Fruit fly (Drosophila melanogaster): ENCODE data around the gene Rsph3.
A peak's percentile ranks its signal among the peaks of the same experiment; 100 is the strongest.

Gene Rsph3

DNA sequence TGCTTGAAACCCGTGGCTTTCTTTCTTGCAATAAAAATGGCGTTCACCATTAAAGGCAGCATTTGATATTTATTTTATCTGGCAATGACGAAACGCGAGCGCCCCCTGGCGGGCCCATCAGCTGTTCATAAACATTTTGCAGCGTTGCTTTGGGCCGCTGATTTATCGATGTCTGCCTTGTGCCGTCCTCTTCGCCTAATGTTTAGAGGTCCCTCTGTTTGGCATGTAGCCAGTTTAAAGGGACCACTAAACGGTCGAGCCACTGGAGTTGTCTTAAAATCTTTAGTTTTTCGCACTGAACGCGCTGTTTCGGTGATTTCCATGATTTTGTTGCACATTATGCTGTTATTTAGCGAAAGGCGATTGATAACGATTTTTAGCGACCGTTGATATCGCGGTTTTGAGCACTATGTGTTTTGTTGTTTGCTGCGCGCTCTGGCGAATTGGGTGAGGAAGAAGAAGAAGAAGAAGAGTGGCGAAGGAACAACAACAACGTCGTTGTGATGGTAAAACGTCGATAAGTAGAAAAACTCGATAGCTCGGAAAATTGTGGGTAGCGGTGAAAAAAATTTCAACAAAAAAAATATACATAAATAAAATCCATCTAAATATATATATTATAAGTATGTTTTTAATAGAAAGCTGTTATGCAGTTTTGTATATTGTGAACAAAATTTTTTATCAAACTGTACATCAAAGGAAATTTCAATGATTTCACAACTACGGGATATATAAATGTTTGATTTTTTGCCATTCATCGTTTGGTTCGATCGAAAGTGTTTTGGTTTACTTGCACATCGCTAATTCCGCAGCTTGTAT, 10.6 kb downstream of the Rsph3 start, which contains the start of the genes velo and Sbds:
Gene velo (minus strand): TSS at position 475 of the 819 bp plus-strand sequence.
Gene Sbds (plus strand): TSS at position 636 of the 819 bp plus-strand sequence.
- peak; percentile 22 for TF ChIP-seq psq (optimal IDR thresholded peaks at IDR 0.05)
- TF ChIP-seq pan (optimal IDR thresholded peaks at IDR 0.05): no peak

DNA sequence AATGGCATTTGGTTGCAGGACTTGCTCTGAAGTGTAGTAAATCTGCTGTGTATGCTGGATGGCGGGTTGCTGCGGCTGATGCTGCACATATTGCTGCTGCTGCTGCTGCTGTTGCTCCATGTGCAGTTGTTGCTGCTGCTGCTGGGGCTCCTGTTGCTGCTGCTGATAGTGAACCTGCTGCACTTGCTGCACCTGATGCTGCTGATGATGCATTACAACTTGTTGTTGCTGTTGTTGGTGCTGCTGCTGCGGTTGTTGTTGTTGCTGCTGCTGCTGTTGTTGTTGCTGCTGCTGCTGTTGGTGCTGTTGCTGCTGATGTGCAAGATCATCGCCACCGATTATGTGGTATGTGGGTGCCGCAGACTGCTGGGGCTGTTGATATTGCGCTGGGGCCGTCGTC, 12.2 kb downstream of the Rsph3 start:
- no peak for TF ChIP-seq CG8478 (optimal IDR thresholded peaks at IDR 0.05)
- no peak for TF ChIP-seq EcR (GFP tag; optimal IDR thresholded peaks at IDR 0.05)
- no peak for TF ChIP-seq Dll (optimal IDR thresholded peaks at IDR 0.05)
- no peak for TF ChIP-seq pan (optimal IDR thresholded peaks at IDR 0.05)
- no peak for TF ChIP-seq usp (GFP tag; optimal IDR thresholded peaks at IDR 0.05)
- TF ChIP-seq psq (optimal IDR thresholded peaks at IDR 0.05): no peak

DNA sequence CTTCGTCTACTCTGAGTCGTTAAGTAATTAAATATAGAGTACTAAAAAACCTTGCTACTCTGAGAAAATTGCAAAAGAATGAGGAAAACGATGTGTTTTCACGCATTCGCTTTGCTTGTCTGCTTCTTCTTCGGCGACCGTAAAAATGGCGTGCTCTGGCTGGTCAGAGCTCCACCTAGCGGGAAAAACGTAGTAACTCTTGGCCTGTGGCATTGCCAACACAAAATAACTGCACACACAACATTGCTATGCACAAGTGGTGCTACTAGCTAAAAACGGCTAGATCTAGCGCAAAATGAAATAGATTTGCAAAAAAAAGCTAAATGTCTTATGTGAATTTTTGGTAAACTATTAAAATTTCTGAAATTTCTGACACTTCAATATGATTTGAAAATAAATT, 15.9 kb downstream of the Rsph3 start:
- TF ChIP-seq Dll (optimal IDR thresholded peaks at IDR 0.05) (no peak), psq (optimal IDR thresholded peaks at IDR 0.05) (no peak), usp (GFP tag; optimal IDR thresholded peaks at IDR 0.05) (no peak), EcR (GFP tag; optimal IDR thresholded peaks at IDR 0.05) (no peak)

DNA sequence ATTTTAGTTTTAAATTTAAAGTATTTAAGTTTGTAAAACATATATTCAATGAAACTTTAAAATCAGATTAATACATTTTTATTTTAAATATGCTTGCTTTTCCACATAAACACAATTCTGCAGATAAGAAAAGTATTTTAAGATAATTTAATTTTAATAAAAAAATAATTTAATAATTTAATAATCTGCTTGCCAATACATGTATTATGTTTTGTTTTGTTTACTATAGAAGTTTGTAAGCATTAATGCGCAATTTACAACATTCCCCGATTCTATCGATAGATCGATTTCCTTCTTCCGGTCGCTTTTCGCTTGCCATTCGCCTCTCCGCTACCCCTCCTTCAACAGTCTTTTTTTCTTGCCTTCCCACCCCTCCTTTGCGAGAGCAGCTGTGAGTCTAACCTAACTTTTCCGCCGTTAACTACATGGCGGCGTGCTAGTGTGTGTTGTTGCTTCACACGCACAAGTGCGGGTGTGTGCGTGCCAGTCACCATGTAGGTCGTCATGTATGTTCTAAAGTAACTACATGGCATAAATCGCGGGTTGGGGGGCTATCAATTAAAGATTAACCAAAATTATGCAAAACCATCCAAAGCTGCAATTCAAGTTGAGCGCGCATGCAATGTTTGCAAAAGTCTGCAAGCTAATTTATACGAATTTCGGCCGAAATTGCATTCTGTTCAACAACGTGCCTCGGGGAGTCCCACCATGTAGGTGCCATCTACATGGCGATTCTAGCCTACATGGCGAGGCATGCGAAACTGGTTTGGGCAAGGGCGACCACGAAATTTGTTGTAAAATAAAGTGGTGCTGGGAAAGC, 19.5 kb downstream of the Rsph3 start:
- peak; percentile 47 for TF ChIP-seq psq (optimal IDR thresholded peaks at IDR 0.05)
- TF ChIP-seq Dll (optimal IDR thresholded peaks at IDR 0.05): no peak

DNA sequence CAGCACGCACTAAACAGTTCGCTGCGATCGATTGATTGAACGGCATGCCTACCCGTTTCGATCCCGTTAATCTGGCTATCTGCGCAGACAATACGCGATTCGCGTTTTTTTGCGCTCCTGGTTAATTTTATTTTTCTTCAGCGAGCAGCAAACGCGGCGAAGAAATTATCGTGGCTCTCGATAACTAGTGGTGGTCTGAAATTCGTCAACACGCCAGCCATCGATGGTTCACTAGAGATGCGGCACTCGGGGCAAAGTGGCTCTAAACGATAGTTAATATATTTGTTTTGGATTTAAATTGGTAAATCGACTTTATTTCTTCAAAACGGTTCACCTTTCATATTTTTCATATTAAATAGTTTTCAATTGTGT, 20.1 kb downstream of the Rsph3 start, which contains the start of gene dikar:
Gene dikar (minus strand): TSS at position 191 of the 372 bp plus-strand sequence.
- TF ChIP-seq Dll (optimal IDR thresholded peaks at IDR 0.05) (no peak), usp (GFP tag; optimal IDR thresholded peaks at IDR 0.05) (no peak), pan (optimal IDR thresholded peaks at IDR 0.05) (no peak), psq (optimal IDR thresholded peaks at IDR 0.05) (no peak), EcR (GFP tag; optimal IDR thresholded peaks at IDR 0.05) (no peak), CG8478 (optimal IDR thresholded peaks at IDR 0.05) (no peak)

DNA sequence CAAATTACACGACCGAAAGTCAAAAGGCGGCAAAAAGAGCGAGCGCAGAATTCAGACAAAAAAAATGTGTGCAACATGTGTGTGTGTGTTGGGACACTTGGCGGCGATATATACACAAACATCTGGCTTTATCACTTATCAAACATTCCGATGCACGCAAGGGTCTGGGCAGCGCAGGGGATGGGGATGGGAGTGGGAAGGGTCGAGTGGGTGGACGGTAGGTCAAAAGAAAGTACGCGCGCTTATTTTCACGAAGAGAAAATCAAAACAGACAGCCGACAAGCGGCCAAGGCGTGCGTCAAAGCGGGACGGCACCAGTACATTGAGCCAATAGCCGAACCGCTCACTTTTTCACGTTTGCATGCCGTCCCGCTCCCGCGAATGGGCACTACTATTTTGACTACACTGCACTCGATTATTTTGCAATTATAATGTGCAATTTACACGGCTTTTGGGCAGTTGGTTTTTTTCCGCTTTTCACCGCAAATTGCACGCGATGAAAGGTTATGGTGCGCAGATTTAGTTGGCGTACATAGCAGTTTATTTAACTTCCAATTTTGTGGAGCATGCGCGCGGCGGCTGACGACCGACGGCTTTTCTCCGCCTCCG, 20.8 kb downstream of the Rsph3 start:
- TF ChIP-seq CG8478 (optimal IDR thresholded peaks at IDR 0.05) (peak; percentile 97), Dll (optimal IDR thresholded peaks at IDR 0.05) (peak; percentile 49), usp (GFP tag; optimal IDR thresholded peaks at IDR 0.05) (no peak)

DNA sequence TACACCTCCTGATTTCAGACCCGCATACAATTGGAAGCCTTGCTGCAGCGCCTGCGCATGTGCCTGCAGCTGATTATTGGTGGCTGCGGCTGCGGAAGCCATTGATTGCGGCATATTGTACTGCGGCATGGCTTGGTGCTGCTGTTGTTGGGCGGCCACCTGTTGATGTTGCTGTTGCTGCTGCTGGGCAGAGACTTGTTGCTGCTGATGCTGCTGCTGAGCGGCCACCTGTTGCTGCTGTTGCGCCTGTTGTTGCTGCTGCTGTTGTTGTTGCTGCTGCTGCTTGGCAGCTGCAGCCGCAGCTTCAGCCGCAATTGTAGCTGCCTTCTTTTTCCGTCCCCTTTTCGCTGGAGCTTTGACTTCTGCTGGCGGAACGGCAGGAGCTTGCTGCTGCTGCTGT, 32.0 kb downstream of the Rsph3 start:
- TF ChIP-seq CG8478 (optimal IDR thresholded peaks at IDR 0.05) (no peak), Dll (optimal IDR thresholded peaks at IDR 0.05) (no peak), usp (GFP tag; optimal IDR thresholded peaks at IDR 0.05) (no peak), pan (optimal IDR thresholded peaks at IDR 0.05) (no peak), psq (optimal IDR thresholded peaks at IDR 0.05) (no peak), EcR (GFP tag; optimal IDR thresholded peaks at IDR 0.05) (no peak)

DNA sequence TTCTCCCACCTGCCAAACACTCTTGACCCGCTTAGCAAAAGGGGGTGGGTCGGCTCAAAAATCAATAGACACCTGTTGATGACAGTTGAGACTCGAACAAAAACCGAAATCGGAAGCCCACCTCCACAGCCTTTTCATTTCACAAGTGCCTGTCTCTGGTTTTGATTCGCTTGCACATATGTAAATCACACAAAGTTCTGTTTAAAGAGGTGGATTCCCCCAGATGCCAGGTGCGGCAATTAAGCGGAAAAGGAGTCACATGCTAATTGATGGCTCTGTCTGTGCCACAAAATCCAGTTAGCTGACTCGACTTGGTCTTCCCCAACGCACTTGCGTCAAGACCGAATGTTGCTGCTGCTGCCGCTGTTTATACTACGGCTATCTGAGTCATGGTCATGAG, 38.5 kb downstream of the Rsph3 start:
- TF ChIP-seq psq (optimal IDR thresholded peaks at IDR 0.05) (no peak), usp (GFP tag; optimal IDR thresholded peaks at IDR 0.05) (no peak), pan (optimal IDR thresholded peaks at IDR 0.05) (no peak)

DNA sequence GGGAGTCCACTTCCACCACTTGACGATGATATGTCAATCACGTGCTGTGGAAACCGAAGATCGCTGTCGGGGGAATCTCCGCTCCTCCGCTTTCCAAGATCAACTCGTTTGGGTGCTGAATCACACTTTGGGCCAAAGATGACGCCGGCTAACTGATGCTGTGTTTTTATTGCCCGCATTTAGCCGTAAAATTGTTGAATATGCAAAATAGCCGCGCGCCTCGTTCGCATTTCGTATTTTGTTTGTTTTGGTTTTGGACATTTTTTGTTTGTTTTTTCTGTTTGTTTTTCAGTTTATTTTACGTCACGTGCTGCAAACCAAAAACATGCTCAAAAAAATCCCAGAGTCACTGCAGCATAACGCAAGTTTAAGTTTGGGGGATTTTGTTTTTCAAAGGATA, 39.7 kb downstream of the Rsph3 start:
- TF ChIP-seq pan (optimal IDR thresholded peaks at IDR 0.05): no peak
- no peak for TF ChIP-seq psq (optimal IDR thresholded peaks at IDR 0.05)
- no peak for TF ChIP-seq EcR (GFP tag; optimal IDR thresholded peaks at IDR 0.05)
- no peak for TF ChIP-seq Dll (optimal IDR thresholded peaks at IDR 0.05)
- no peak for TF ChIP-seq CG8478 (optimal IDR thresholded peaks at IDR 0.05)
- TF ChIP-seq usp (GFP tag; optimal IDR thresholded peaks at IDR 0.05): no peak

DNA sequence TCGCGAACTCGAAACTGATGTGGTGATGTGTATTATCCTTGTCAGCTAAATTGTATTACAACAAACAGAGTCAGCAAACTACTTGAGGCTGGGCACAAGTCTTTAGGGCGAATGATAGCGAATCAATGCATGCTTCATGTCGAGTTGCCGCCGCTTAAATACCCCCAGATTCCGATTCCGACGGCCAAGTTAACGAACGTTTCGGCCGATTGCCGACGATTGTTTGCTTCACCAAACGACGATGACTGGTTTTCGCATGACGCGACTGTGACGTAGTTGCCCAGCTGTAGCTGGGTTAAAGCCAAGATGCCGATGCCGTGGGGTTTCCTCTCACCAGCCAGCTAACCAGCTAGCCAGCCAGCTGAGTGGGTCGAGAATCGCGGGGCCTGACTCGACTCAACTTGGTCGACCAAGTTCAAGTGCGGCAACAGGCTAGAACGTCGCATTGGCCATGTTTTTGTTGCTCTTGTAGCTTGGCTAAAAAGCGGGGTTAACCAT, 43.6 kb downstream of the Rsph3 start, which contains the start of gene ple:
Gene ple (minus strand): TSS at position 134 of the 498 bp plus-strand sequence.
- TF ChIP-seq CG8478 (optimal IDR thresholded peaks at IDR 0.05) (no peak), usp (GFP tag; optimal IDR thresholded peaks at IDR 0.05) (no peak), EcR (GFP tag; optimal IDR thresholded peaks at IDR 0.05) (no peak), pan (optimal IDR thresholded peaks at IDR 0.05) (no peak), Dll (optimal IDR thresholded peaks at IDR 0.05) (no peak), psq (optimal IDR thresholded peaks at IDR 0.05) (no peak)

DNA sequence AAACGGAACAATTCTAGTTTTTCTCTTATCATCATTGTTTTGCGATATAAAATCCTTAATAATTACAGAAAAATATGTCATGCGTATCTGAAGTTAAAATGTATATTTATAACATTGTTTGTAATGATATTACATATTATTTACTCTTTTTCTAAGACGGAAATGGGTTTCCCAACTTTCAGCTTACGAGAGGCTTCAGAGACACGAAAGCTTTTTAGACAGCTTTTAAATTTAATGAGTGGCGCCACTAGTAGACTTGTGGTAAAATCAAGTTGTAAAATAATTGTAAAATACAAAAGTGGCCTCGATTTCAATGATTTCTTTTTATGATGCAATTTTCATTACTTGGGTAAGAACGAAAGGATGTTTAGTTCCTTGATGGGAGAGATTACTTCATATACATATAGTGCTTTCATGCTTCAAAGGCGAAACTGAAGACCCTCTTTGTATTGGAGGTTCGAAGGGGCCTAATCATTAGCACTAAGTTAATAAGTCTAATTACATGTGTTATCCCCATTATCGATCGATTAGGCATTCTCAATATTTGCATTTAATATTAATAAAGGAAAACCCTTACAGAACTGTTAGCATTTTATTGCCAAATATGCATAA, 53.9 kb downstream of the Rsph3 start:
- TF ChIP-seq usp (GFP tag; optimal IDR thresholded peaks at IDR 0.05) (no peak), EcR (GFP tag; optimal IDR thresholded peaks at IDR 0.05) (no peak), CG8478 (optimal IDR thresholded peaks at IDR 0.05) (no peak), Dll (optimal IDR thresholded peaks at IDR 0.05) (no peak), pan (optimal IDR thresholded peaks at IDR 0.05) (no peak), psq (optimal IDR thresholded peaks at IDR 0.05) (no peak)

Measured in whole organism.